Worm (Caenorhabditis elegans) whole organism, midembryonic: ENCODE data around the gene str-96.

Experiments used
- T22C8.4 ChIP-seq: fragments of 200-800 bp; sonication (Bioruptor generic); IDR thresholded peaks from 2 replicates; pipeline ENCODE4 v1.3.6; 2022; ENCODE audit warnings: missing genetic modification characterization, missing compliant biosample characterization
- flt-1 ChIP-seq: fragments of 200-800 bp; sonication (Bioruptor generic); IDR thresholded peaks from 2 replicates; pipeline ENCODE4 v1.3.6; 2022; ENCODE audit warnings: missing genetic modification characterization, missing compliant biosample characterization
- klf-2 ChIP-seq: fragments of 200-800 bp; sonication (Bioruptor generic); conservative IDR thresholded peaks from 2 replicates; pipeline ENCODE4 v1.3.6; 2022; ENCODE audit warnings: missing genetic modification reagents, missing genetic modification characterization, missing compliant biosample characterization
- med-1 ChIP-seq: sonication (generic microtip); optimal IDR thresholded peaks from 2 replicates; lab custom pipeline; 2017; ENCODE audit warnings: missing genetic modification characterization, mild to moderate bottlenecking, missing compliant biosample characterization, antibody characterized with exemption, missing genetic modification reagents; ENCODE audit not compliant: insufficient read depth
- ref-1 ChIP-seq: fragments of 200-800 bp; sonication (Bioruptor generic); conservative IDR thresholded peaks from 2 replicates; pipeline ENCODE4 v1.3.6; 2022; ENCODE audit warnings: missing genetic modification reagents, missing genetic modification characterization, missing compliant biosample characterization
- tab-1 ChIP-seq: fragments of 200-800 bp; sonication (Bioruptor generic); IDR thresholded peaks from 2 replicates; pipeline ENCODE4 v1.3.6; 2022; ENCODE audit warnings: missing genetic modification characterization, missing compliant biosample characterization
- ztf-23 ChIP-seq: fragments of 200-800 bp; sonication (Bioruptor generic); IDR thresholded peaks from 2 replicates; pipeline ENCODE4 v1.3.6; 2022; ENCODE audit warnings: missing genetic modification reagents, missing genetic modification characterization, missing compliant biosample characterization
- ztf-29 ChIP-seq: fragments of 200-800 bp; sonication (Bioruptor generic); IDR thresholded peaks from 2 replicates; pipeline ENCODE4 v1.3.6; 2022; ENCODE audit warnings: missing genetic modification reagents, missing genetic modification characterization, missing compliant biosample characterization

ce11 chrV:15281279-15281949 is 12.4 kb downstream of the str-96 start, which contains the start of the genes srw-19 and srx-51:
- TF ChIP-seq flt-1 (GFP tag; lab: Robert Waterston, UW): no peak
- TF ChIP-seq med-1 (GFP tag; lab: Kevin White, UChicago): no peak
- TF ChIP-seq ztf-29: no peak
- TF ChIP-seq ztf-23 (GFP tag; lab: Robert Waterston, UW): no peak
- TF ChIP-seq T22C8.4 (GFP tag; lab: Robert Waterston, UW): no peak
- no peak for TF ChIP-seq ref-1 (GFP tag; lab: Robert Waterston, UW)
- TF ChIP-seq klf-2: no peak
- no peak for TF ChIP-seq tab-1 (GFP tag; lab: Robert Waterston, UW)
